Worm (Caenorhabditis elegans) whole organism, young adult: ENCODE measurements around the gene T20D3.5.

Source experiments
- B0336.3 ChIP-seq: fragments of 200-800 bp; sonication (Bioruptor generic); IDR thresholded peaks from 2 replicates; pipeline ENCODE4 v1.3.6; 2022; ENCODE audit warnings: missing genetic modification characterization, missing compliant biosample characterization
- C17E4.6 ChIP-seq: fragments of 200-800 bp; sonication (Bioruptor generic); IDR thresholded peaks from 2 replicates; pipeline ENCODE4 v1.3.6; 2022; ENCODE audit warnings: missing genetic modification reagents, missing genetic modification characterization, missing compliant biosample characterization
- D2030.7 ChIP-seq: fragments of 200-800 bp; sonication (Bioruptor generic); IDR thresholded peaks from 2 replicates; pipeline ENCODE4 v1.3.6; 2022; ENCODE audit warnings: missing genetic modification reagents, missing genetic modification characterization, missing compliant biosample characterization
- F22D6.2 ChIP-seq: sonication (generic microtip); optimal IDR thresholded peaks from 2 replicates; lab custom pipeline; 2016; ENCODE audit warnings: mild to moderate bottlenecking, missing genetic modification characterization, missing compliant biosample characterization
- F39B2.1 ChIP-seq: fragments of 200-800 bp; sonication (Bioruptor generic); IDR thresholded peaks from 2 replicates; pipeline ENCODE4 v1.3.6; 2022; ENCODE audit warnings: missing genetic modification reagents, missing genetic modification characterization, missing compliant biosample characterization
- F55B11.4 ChIP-seq: sonication (generic microtip); optimal IDR thresholded peaks from 2 replicates; lab custom pipeline; 2016; ENCODE audit warnings: missing compliant biosample characterization, missing genetic modification characterization, borderline replicate concordance; ENCODE audit not compliant: insufficient read depth
- K11D2.4 ChIP-seq: fragments of 200-800 bp; sonication (Bioruptor generic); IDR thresholded peaks from 2 replicates; pipeline ENCODE4 v1.3.6; 2022; ENCODE audit warnings: missing genetic modification reagents, missing genetic modification characterization, missing compliant biosample characterization
- ama-1 ChIP-seq, 3 experiments: fragments of 150-350 bp in 1 of 3; sonication (generic microtip) in 2 of 3; optimal IDR thresholded peaks; 2 replicates each; lab custom pipeline; 2014 to 2018; ENCODE audit warnings: missing biosample characterization in 2 of 3, missing genetic modification characterization in 2 of 3, missing genetic modification reagents in 2 of 3
- aptf-2 ChIP-seq: fragments of 200-800 bp; sonication (Bioruptor generic); conservative IDR thresholded peaks from 2 replicates; pipeline ENCODE4 v1.3.6; 2022; ENCODE audit warnings: missing genetic modification reagents, missing genetic modification characterization, missing compliant biosample characterization
- athp-1 ChIP-seq: sonication (generic microtip); optimal IDR thresholded peaks from 2 replicates; lab custom pipeline; 2017; ENCODE audit warnings: mild to moderate bottlenecking, missing genetic modification characterization, missing compliant biosample characterization
- attf-3 ChIP-seq: fragments of 200-800 bp; sonication (Bioruptor generic); conservative IDR thresholded peaks from 2 replicates; pipeline ENCODE4 v1.3.6; 2022; ENCODE audit warnings: missing genetic modification reagents, missing genetic modification characterization, missing compliant biosample characterization
- bed-2 ChIP-seq: fragments of 200-800 bp; sonication (Bioruptor generic); IDR thresholded peaks from 2 replicates; pipeline ENCODE4 v1.3.6; 2022; ENCODE audit warnings: missing genetic modification reagents, missing genetic modification characterization, missing compliant biosample characterization
- cebp-1 ChIP-seq, 2 experiments: fragments of 200-800 bp in 1 of 2; sonication (Bioruptor generic) in 1 of 2; sonication (generic microtip) in 1 of 2; IDR thresholded peaks in 1 of 2; optimal IDR thresholded peaks in 1 of 2; 2 replicates each; pipeline versions ENCODE4 v1.3.6 to Lab custom; 2017 to 2022; ENCODE audit warnings: missing compliant biosample characterization in 2 of 2, missing genetic modification characterization in 2 of 2, mild to moderate bottlenecking in 1 of 2, missing genetic modification reagents in 1 of 2, moderate library complexity in 1 of 2
- ceh-40 ChIP-seq: fragments of 200-800 bp; sonication (Bioruptor generic); IDR thresholded peaks from 2 replicates; pipeline ENCODE4 v1.3.6; 2022; ENCODE audit warnings: missing genetic modification characterization, missing compliant biosample characterization
- ceh-58 ChIP-seq: fragments of 200-800 bp; sonication (Bioruptor generic); IDR thresholded peaks from 2 replicates; pipeline ENCODE4 v1.3.6; 2022; ENCODE audit warnings: missing genetic modification characterization, missing compliant biosample characterization
- efl-1 ChIP-seq: fragments of 150-350 bp; optimal IDR thresholded peaks from 2 replicates; lab custom pipeline; 2014; ENCODE audit warnings: missing biosample characterization, missing genetic modification reagents, missing genetic modification characterization
- egrh-3 ChIP-seq: fragments of 200-800 bp; sonication (Bioruptor generic); IDR thresholded peaks from 2 replicates; pipeline ENCODE4 v1.3.6; 2022; ENCODE audit warnings: missing genetic modification reagents, missing genetic modification characterization, missing compliant biosample characterization
- ekl-4 ChIP-seq: fragments of 200-800 bp; sonication (Bioruptor generic); IDR thresholded peaks from 2 replicates; pipeline ENCODE4 v1.3.6; 2022; ENCODE audit warnings: missing genetic modification reagents, missing genetic modification characterization, missing compliant biosample characterization
- ets-4 ChIP-seq: fragments of 200-800 bp; sonication (Bioruptor generic); optimal IDR thresholded peaks from 2 replicates; lab custom pipeline; 2018; ENCODE audit warnings: mild to moderate bottlenecking, missing genetic modification characterization, missing compliant biosample characterization
- hlh-26 ChIP-seq: fragments of 200-800 bp; sonication (Bioruptor generic); conservative IDR thresholded peaks from 2 replicates; pipeline ENCODE4 v1.3.6; 2022; ENCODE audit warnings: missing genetic modification reagents, missing genetic modification characterization, missing compliant biosample characterization
- hrde-1 ChIP-seq: sonication (generic microtip); optimal IDR thresholded peaks from 2 replicates; lab custom pipeline; 2016; ENCODE audit warnings: missing genetic modification characterization, mild to moderate bottlenecking, missing compliant biosample characterization, moderate library complexity, missing genotype, missing genetic modification reagents, borderline replicate concordance
- lag-1 ChIP-seq: fragments of 200-800 bp; sonication (Bioruptor generic); IDR thresholded peaks from 2 replicates; pipeline ENCODE4 v1.3.6; 2022; ENCODE audit warnings: missing genetic modification reagents, missing genetic modification characterization, missing compliant biosample characterization
- lin-35 ChIP-seq, 3 experiments: fragments of 150-350 bp in 2 of 3; sonication (generic microtip) in 1 of 3; optimal IDR thresholded peaks; 2 replicates each; lab custom pipeline; 2014 to 2018; ENCODE audit warnings: missing biosample characterization in 3 of 3, missing genetic modification characterization in 3 of 3, missing genetic modification reagents in 3 of 3
- lin-54 ChIP-seq: fragments of 200-800 bp; sonication (Bioruptor generic); optimal IDR thresholded peaks from 2 replicates; lab custom pipeline; 2018; ENCODE audit warnings: mild to moderate bottlenecking, missing genetic modification characterization, missing compliant biosample characterization
- madf-3 ChIP-seq: fragments of 200-800 bp; sonication (Bioruptor generic); IDR thresholded peaks from 2 replicates; pipeline ENCODE4 v1.3.6; 2022; ENCODE audit warnings: missing genetic modification reagents, missing genetic modification characterization, missing compliant biosample characterization
- madf-8 ChIP-seq: fragments of 200-800 bp; sonication (Bioruptor generic); conservative IDR thresholded peaks from 2 replicates; pipeline ENCODE4 v1.3.6; 2022; ENCODE audit warnings: missing genetic modification reagents, missing genetic modification characterization, missing compliant biosample characterization
- nhr-179 ChIP-seq: sonication (generic microtip); optimal IDR thresholded peaks from 2 replicates; lab custom pipeline; 2016; ENCODE audit warnings: mild to moderate bottlenecking, missing genetic modification characterization, missing compliant biosample characterization
- nhr-80 ChIP-seq: sonication (generic microtip); optimal IDR thresholded peaks from 2 replicates; lab custom pipeline; 2016; ENCODE audit warnings: missing genetic modification characterization, missing compliant biosample characterization
- nhr-90 ChIP-seq: sonication (generic microtip); optimal IDR thresholded peaks from 2 replicates; lab custom pipeline; 2016; ENCODE audit warnings: missing genotype, mild to moderate bottlenecking, missing genetic modification characterization, missing compliant biosample characterization
- rec-8 ChIP-seq, 2 experiments: sonication (generic microtip); optimal IDR thresholded peaks; 2 replicates each; lab custom pipeline; 2016; ENCODE audit warnings: mild to moderate bottlenecking in 2 of 2, missing genetic modification characterization in 2 of 2, missing genetic modification reagents in 2 of 2, missing genotype in 2 of 2, missing biosample characterization in 1 of 2, missing compliant biosample characterization in 1 of 2, moderate library complexity in 1 of 2
- repo-1 ChIP-seq: sonication (generic microtip); optimal IDR thresholded peaks from 2 replicates; lab custom pipeline; 2017; ENCODE audit warnings: mild to moderate bottlenecking, missing genetic modification characterization, missing compliant biosample characterization
- sptf-2 ChIP-seq: fragments of 200-800 bp; sonication (Bioruptor generic); optimal IDR thresholded peaks from 2 replicates; lab custom pipeline; 2018; ENCODE audit warnings: mild to moderate bottlenecking, missing genetic modification characterization, missing compliant biosample characterization
- unc-62 ChIP-seq: fragments of 150-350 bp; optimal IDR thresholded peaks from 2 replicates; lab custom pipeline; 2014; ENCODE audit warnings: missing biosample characterization, missing genetic modification reagents, missing genetic modification characterization
- zfh-2 ChIP-seq: fragments of 200-800 bp; sonication (Bioruptor generic); conservative IDR thresholded peaks from 2 replicates; pipeline ENCODE4 v1.3.6; 2022; ENCODE audit warnings: missing genetic modification reagents, missing genetic modification characterization, missing compliant biosample characterization
- ztf-18 ChIP-seq: sonication (generic microtip); optimal IDR thresholded peaks from 2 replicates; lab custom pipeline; 2016; ENCODE audit warnings: missing genotype, mild to moderate bottlenecking, missing genetic modification characterization, missing compliant biosample characterization
- ztf-26 ChIP-seq: sonication (generic microtip); optimal IDR thresholded peaks from 2 replicates; lab custom pipeline; 2017; ENCODE audit warnings: missing genetic modification characterization, missing compliant biosample characterization
- ztf-28 ChIP-seq: fragments of 200-800 bp; sonication (Bioruptor generic); IDR thresholded peaks from 2 replicates; pipeline ENCODE4 v1.3.6; 2022; ENCODE audit warnings: missing genetic modification reagents, missing genetic modification characterization, missing compliant biosample characterization
- ztf-6 ChIP-seq: fragments of 200-800 bp; sonication (Bioruptor generic); IDR thresholded peaks from 2 replicates; pipeline ENCODE4 v1.3.6; 2022; ENCODE audit warnings: missing genetic modification reagents, missing genetic modification characterization, missing compliant biosample characterization

Gene T20D3.5

DNA sequence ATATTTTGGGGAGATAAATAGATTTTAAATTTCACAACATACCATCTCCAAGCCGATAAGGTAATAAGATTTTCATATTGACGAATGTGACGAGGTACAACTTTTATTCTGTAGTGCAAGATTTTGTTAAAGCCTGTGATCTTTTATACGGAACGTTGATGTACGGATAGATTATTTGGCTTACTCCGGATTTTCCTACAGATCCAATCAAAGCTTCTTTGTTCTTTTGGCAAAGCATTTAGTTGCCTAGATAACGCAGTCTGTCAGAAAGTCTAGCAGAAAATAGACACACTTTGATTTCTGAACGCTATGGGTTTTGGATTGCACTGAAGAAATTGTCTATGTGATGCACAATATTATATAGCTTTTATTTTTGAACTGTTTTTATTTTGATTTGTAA lies 37.7 kb upstream of the T20D3.5 start, which contains the start of gene F49C12.2:
Gene F49C12.2, minus strand, starts transcription at position 101 of the 400 bp plus-strand sequence.
- TF ChIP-seq ceh-40 (GFP tag; lab: Robert Waterston, UW) (no peak), unc-62 (no peak), lin-35 (GFP tag; optimal IDR thresholded peaks at IDR 0.05; lab: Kevin White, UChicago) (no peak), ets-4 (GFP tag; lab: Kevin White, UChicago) (no peak), ztf-28 (GFP tag; lab: Robert Waterston, UW) (no peak), F55B11.4 (tag; lab: Kevin White, UChicago) (no peak), ceh-58 (GFP tag; lab: Robert Waterston, UW) (no peak), nhr-80 (no peak), bed-2 (GFP tag; lab: Robert Waterston, UW) (no peak), lin-54 (GFP tag; lab: Kevin White, UChicago) (no peak), madf-8 (GFP tag; lab: Robert Waterston, UW) (no peak), rec-8 (tag; optimal IDR thresholded peaks at IDR 0.05; lab: Kevin White, UChicago) (no peak), madf-3 (GFP tag; lab: Robert Waterston, UW) (no peak), ztf-6 (GFP tag; lab: Robert Waterston, UW) (no peak), ztf-18 (no peak), sptf-2 (GFP tag; lab: Kevin White, UChicago) (no peak), D2030.7 (GFP tag; lab: Robert Waterston, UW) (no peak), B0336.3 (GFP tag; lab: Robert Waterston, UW) (no peak), F39B2.1 (GFP tag; lab: Robert Waterston, UW) (no peak)

DNA sequence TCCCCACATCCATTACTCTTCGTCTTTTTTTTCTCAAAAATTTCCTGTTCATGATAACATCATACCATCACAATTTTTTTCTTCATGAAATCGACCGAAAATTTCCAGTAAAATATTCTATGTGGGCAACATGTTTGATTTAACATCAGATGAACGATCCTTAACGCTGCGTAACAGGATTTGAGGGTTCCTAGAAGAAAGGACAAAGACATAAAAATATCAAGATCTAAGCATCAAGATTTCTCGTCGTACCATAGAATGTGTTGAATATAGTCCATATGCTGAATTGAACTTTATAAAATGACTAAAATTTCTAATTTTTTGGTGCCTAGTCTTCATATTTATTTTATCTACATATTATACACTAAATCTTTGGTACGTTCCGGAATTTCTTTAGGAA lies 36.7 kb upstream of the T20D3.5 start, which contains the start of gene F49C12.3:
Gene F49C12.3, plus strand, starts transcription at position 301 of the 400 bp plus-strand sequence.
- TF ChIP-seq ztf-28 (GFP tag; lab: Robert Waterston, UW) (no peak), athp-1 (tag; lab: Kevin White, UChicago) (no peak), F22D6.2 (tag; lab: Kevin White, UChicago) (no peak), egrh-3 (no peak), ama-1 (optimal IDR thresholded peaks at IDR 0.05; lab: Kevin White, UChicago) (no peak), ama-1 (GFP tag; optimal IDR thresholded peaks at IDR 0.05; lab: Kevin White, UChicago) (no peak), repo-1 (no peak), nhr-90 (tag; lab: Kevin White, UChicago) (no peak), attf-3 (GFP tag; lab: Robert Waterston, UW) (no peak), C17E4.6 (GFP tag; lab: Robert Waterston, UW) (no peak), zfh-2 (GFP tag; lab: Robert Waterston, UW) (no peak), lag-1 (GFP tag; lab: Robert Waterston, UW) (no peak), ekl-4 (GFP tag; lab: Robert Waterston, UW) (no peak), hrde-1 (tag; lab: Kevin White, UChicago) (no peak), hlh-26 (GFP tag; lab: Robert Waterston, UW) (no peak), nhr-80 (no peak), aptf-2 (GFP tag; lab: Robert Waterston, UW) (no peak), ztf-26 (no peak), efl-1 (GFP tag; lab: Kevin White, UChicago) (no peak), K11D2.4 (no peak)

DNA sequence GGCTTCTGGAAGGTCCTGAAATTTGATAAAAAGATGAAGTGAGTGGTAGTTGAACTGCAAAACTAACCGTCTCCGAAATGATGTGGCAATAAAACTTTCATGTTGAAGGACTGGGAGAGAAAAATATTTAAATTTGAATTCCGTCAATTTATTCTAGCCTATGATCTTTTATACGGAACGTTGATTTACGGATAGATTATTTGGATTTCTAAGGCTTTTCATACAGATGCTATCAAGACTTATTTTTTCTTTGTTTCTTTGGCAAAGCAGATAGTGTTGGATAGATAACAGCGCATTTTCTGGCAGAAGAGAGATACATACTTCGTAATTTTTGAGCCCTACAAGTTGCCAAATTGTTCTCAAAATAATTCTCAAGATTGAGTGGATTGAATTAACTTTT lies 32.8 kb upstream of the T20D3.5 start, which contains the start of gene F49C12.4:
Gene F49C12.4, minus strand, starts transcription at position 101 of the 400 bp plus-strand sequence.
- TF ChIP-seq nhr-179, result no peak
- no peak for TF ChIP-seq cebp-1 (GFP tag; IDR thresholded peaks at IDR 0.05; lab: Robert Waterston, UW)
- no peak for TF ChIP-seq cebp-1 (tag; optimal IDR thresholded peaks at IDR 0.05; lab: Kevin White, UChicago)
